Fruit fly (Drosophila melanogaster) whole organism, pupa: Measurements from ENCODE around the gene Agpat4.

Source experiments
- CG13204 ChIP-seq: fragments of 200-800 bp; sonication (Bioruptor generic); optimal IDR thresholded peaks from 2 replicates; lab custom pipeline; 2018; ENCODE audit warnings: missing biosample characterization, mild to moderate bottlenecking, missing genetic modification characterization, moderate library complexity
- CG14655 ChIP-seq: fragments of 200-800 bp; sonication (Bioruptor generic); optimal IDR thresholded peaks from 3 replicates; lab custom pipeline; 2017; ENCODE audit warnings: mild to moderate bottlenecking, missing biosample characterization, missing genetic modification reagents, missing genetic modification characterization
- CG17806 ChIP-seq: fragments of 200-800 bp; sonication (Bioruptor generic); optimal IDR thresholded peaks from 2 replicates; lab custom pipeline; 2018; ENCODE audit warnings: missing biosample characterization, mild to moderate bottlenecking, missing genetic modification characterization, moderate library complexity
- CG8301 ChIP-seq: fragments of 200-800 bp; sonication (Bioruptor generic); optimal IDR thresholded peaks from 2 replicates; lab custom pipeline; 2018; ENCODE audit warnings: missing biosample characterization, mild to moderate bottlenecking, missing genetic modification characterization
- EcR ChIP-seq: fragments of 200-800 bp; sonication (Bioruptor generic); optimal IDR thresholded peaks from 3 replicates; lab custom pipeline; 2019; ENCODE audit warnings: missing biosample characterization, missing genetic modification characterization, mild to moderate bottlenecking, moderate library complexity, missing genetic modification reagents
- Pif1A ChIP-seq: fragments of 200-800 bp; sonication (Bioruptor generic); optimal IDR thresholded peaks from 3 replicates; lab custom pipeline; 2016; ENCODE audit warnings: missing biosample characterization, missing genetic modification characterization
- rn ChIP-seq: fragments of 200-800 bp; sonication (Bioruptor generic); IDR thresholded peaks from 2 replicates; pipeline ENCODE4 v1.3.6; 2022; ENCODE audit warnings: missing biosample characterization, missing genetic modification characterization

DNA sequence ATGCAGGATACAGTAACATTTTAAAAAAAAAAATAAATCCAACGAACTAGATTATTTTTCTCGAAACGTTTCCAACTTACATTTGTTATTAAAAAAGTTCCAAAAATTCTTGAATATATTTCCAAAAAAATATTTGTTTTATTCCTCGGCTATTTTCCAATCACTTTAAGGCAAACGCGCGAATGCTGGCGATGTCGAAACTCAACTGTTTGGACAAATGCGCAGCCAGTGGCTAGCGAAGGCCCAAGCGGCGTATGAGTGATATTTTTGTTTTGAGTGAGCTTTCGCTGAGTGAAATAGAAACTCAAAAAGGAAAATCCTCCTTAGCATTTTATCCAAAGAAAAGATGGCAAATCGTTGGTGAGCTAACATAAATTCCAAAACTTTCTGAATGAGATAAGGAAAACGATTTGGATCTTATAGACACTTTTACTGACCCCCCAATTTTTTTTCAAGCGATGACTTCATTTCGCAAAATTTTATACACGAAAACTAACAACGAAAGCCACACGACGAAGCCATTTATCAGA, 22.1 kb downstream of the Agpat4 start, which contains the start of gene ringer:
- TF ChIP-seq CG13204 (GFP tag; lab: Kevin White, UChicago) (no peak), CG17806 (tag; lab: Kevin White, UChicago) (no peak), CG8301 (no peak), Pif1A (GFP tag; lab: Kevin White, UChicago) (no peak), EcR (GFP tag; lab: Kevin White, UChicago) (no peak), rn (GFP tag; lab: Robert Waterston, UW) (no peak), CG14655 (GFP tag; lab: Kevin White, UChicago) (no peak)
